Fruit fly (Drosophila melanogaster) whole organism, embryonic: ENCODE data around the gene CG12206.

Experiments used
- Aef1 ChIP-seq: fragments of 200-800 bp; sonication (Bioruptor generic); IDR thresholded peaks from 3 replicates; pipeline ENCODE4 v1.3.6; 2022; ENCODE audit warnings: missing biosample characterization, missing genetic modification characterization
- Blimp-1 ChIP-seq: fragments of 200-800 bp; sonication (Bioruptor generic); optimal IDR thresholded peaks from 3 replicates; lab custom pipeline; 2018; ENCODE audit warnings: missing biosample characterization, missing genetic modification characterization, mild to moderate bottlenecking, moderate library complexity, missing genetic modification reagents
- CG11560 ChIP-seq: fragments of 200-800 bp; sonication (Bioruptor generic); IDR thresholded peaks from 3 replicates; pipeline ENCODE4 v1.3.6; 2022; ENCODE audit warnings: missing biosample characterization, missing genetic modification characterization
- CG11723 ChIP-seq: fragments of 200-800 bp; sonication (Bioruptor generic); optimal IDR thresholded peaks from 2 replicates; lab custom pipeline; 2017; ENCODE audit warnings: missing biosample characterization, mild to moderate bottlenecking, missing genetic modification characterization
- CG12299 ChIP-seq: fragments of 200-800 bp; sonication (Bioruptor generic); optimal IDR thresholded peaks from 2 replicates; lab custom pipeline; 2018; ENCODE audit warnings: missing biosample characterization, mild to moderate bottlenecking, missing genetic modification characterization
- CG12391 ChIP-seq: fragments of 200-800 bp; sonication (Bioruptor generic); optimal IDR thresholded peaks from 3 replicates; lab custom pipeline; 2018; ENCODE audit warnings: missing biosample characterization, mild to moderate bottlenecking, missing genetic modification characterization, moderate library complexity
- CG14441 ChIP-seq: fragments of 200-800 bp; sonication (Bioruptor generic); IDR thresholded peaks from 2 replicates; pipeline ENCODE4 v1.3.6; 2022; ENCODE audit warnings: missing biosample characterization, missing genetic modification characterization
- CG14667 ChIP-seq: fragments of 200-800 bp; sonication (Bioruptor generic); IDR thresholded peaks from 2 replicates; pipeline ENCODE4 v1.3.6; 2022; ENCODE audit warnings: missing biosample characterization, missing genetic modification characterization
- CG1602 ChIP-seq: fragments of 200-800 bp; sonication (Bioruptor generic); optimal IDR thresholded peaks from 3 replicates; lab custom pipeline; 2016; ENCODE audit warnings: missing biosample characterization, missing genetic modification characterization
- CG1603 ChIP-seq: fragments of 200-800 bp; sonication (Bioruptor generic); optimal IDR thresholded peaks from 2 replicates; lab custom pipeline; 2019; ENCODE audit warnings: missing biosample characterization, mild to moderate bottlenecking, missing genetic modification characterization, moderate library complexity
- CG17829 ChIP-seq: fragments of 200-800 bp; optimal IDR thresholded peaks from 2 replicates; lab custom pipeline; 2019; ENCODE audit warnings: missing biosample characterization, mild to moderate bottlenecking, missing genetic modification characterization, moderate library complexity
- CG17912 ChIP-seq: fragments of 200-800 bp; sonication (Bioruptor generic); optimal IDR thresholded peaks from 2 replicates; lab custom pipeline; 2018; ENCODE audit warnings: missing biosample characterization, mild to moderate bottlenecking, missing genetic modification characterization
- CG2199 ChIP-seq: fragments of 200-800 bp; sonication (Bioruptor generic); IDR thresholded peaks from 3 replicates; pipeline ENCODE4 v1.3.6; 2022; ENCODE audit warnings: missing biosample characterization, missing genetic modification characterization
- CG31365 ChIP-seq: fragments of 200-800 bp; sonication (Bioruptor generic); optimal IDR thresholded peaks from 2 replicates; lab custom pipeline; 2018; ENCODE audit warnings: missing biosample characterization, mild to moderate bottlenecking, missing genetic modification characterization
- CG3163 ChIP-seq: fragments of 200-800 bp; sonication (Bioruptor generic); optimal IDR thresholded peaks from 3 replicates; lab custom pipeline; 2016; ENCODE audit warnings: missing biosample characterization, missing genetic modification characterization
- CG4820 ChIP-seq: fragments of 200-800 bp; sonication (Bioruptor generic); optimal IDR thresholded peaks from 3 replicates; lab custom pipeline; 2016; ENCODE audit warnings: missing biosample characterization, missing genetic modification characterization
- CG6654 ChIP-seq: fragments of 200-800 bp; sonication (Bioruptor generic); optimal IDR thresholded peaks from 2 replicates; lab custom pipeline; 2017; ENCODE audit warnings: missing biosample characterization, mild to moderate bottlenecking, missing genetic modification characterization
- CG6683 ChIP-seq: fragments of 200-800 bp; sonication (Bioruptor generic); optimal IDR thresholded peaks from 2 replicates; lab custom pipeline; 2017; ENCODE audit warnings: missing biosample characterization, mild to moderate bottlenecking, missing genetic modification characterization, missing genetic modification reagents
- CG7372 ChIP-seq: fragments of 200-800 bp; sonication (Bioruptor generic); IDR thresholded peaks from 2 replicates; pipeline ENCODE4 v1.3.6; 2022; ENCODE audit warnings: missing biosample characterization, missing genetic modification characterization
- CG8281 ChIP-seq: fragments of 200-800 bp; sonication (Bioruptor generic); optimal IDR thresholded peaks from 2 replicates; lab custom pipeline; 2018; ENCODE audit warnings: missing biosample characterization, mild to moderate bottlenecking, missing genetic modification characterization, moderate library complexity
- CG9817 ChIP-seq: fragments of 200-800 bp; sonication (Bioruptor generic); optimal IDR thresholded peaks from 2 replicates; lab custom pipeline; 2018; ENCODE audit warnings: missing biosample characterization, mild to moderate bottlenecking, missing genetic modification characterization, moderate library complexity
- Camta ChIP-seq: fragments of 200-800 bp; sonication (Bioruptor generic); optimal IDR thresholded peaks from 2 replicates; lab custom pipeline; 2016; ENCODE audit warnings: missing biosample characterization, missing genetic modification characterization
- Deaf1 ChIP-seq: fragments of 200-800 bp; optimal IDR thresholded peaks from 3 replicates; lab custom pipeline; 2019; ENCODE audit warnings: missing biosample characterization, mild to moderate bottlenecking, missing genetic modification characterization, moderate library complexity
- Dp ChIP-seq: fragments of 200-800 bp; sonication (Bioruptor generic); optimal IDR thresholded peaks from 2 replicates; lab custom pipeline; 2018; ENCODE audit warnings: missing biosample characterization, mild to moderate bottlenecking, missing genetic modification characterization, moderate library complexity
- E2f2 ChIP-seq: fragments of 200-800 bp; sonication (Bioruptor generic); IDR thresholded peaks from 2 replicates; pipeline ENCODE4 v1.3.6; 2022; ENCODE audit warnings: missing biosample characterization, missing genetic modification characterization
- H15 ChIP-seq: fragments of 200-800 bp; sonication (Bioruptor generic); IDR thresholded peaks from 3 replicates; pipeline ENCODE4 v1.3.6; 2022; ENCODE audit warnings: missing biosample characterization, missing genetic modification characterization
- HLH3B ChIP-seq: fragments of 200-800 bp; sonication (Bioruptor generic); IDR thresholded peaks from 2 replicates; pipeline ENCODE4 v1.3.6; 2022; ENCODE audit warnings: missing biosample characterization, missing genetic modification characterization
- MESR4 ChIP-seq: fragments of 200-800 bp; sonication (Bioruptor generic); optimal IDR thresholded peaks from 2 replicates; lab custom pipeline; 2018; ENCODE audit warnings: missing biosample characterization, mild to moderate bottlenecking, missing genetic modification characterization, moderate library complexity
- Rfx ChIP-seq: fragments of 200-800 bp; sonication (Bioruptor generic); IDR thresholded peaks from 2 replicates; pipeline ENCODE4 v1.3.6; 2022; ENCODE audit warnings: missing biosample characterization, missing genetic modification characterization
- Six4 ChIP-seq: fragments of 200-800 bp; sonication (Bioruptor generic); optimal IDR thresholded peaks from 2 replicates; lab custom pipeline; 2016; ENCODE audit warnings: missing biosample characterization, missing genetic modification characterization
- Sox102F ChIP-seq: fragments of 200-800 bp; sonication (Bioruptor generic); optimal IDR thresholded peaks from 2 replicates; lab custom pipeline; 2018; ENCODE audit warnings: missing biosample characterization, mild to moderate bottlenecking, missing genetic modification characterization, moderate library complexity
- Ssrp ChIP-seq: fragments of 200-800 bp; sonication (Bioruptor generic); optimal IDR thresholded peaks from 2 replicates; lab custom pipeline; 2018; ENCODE audit warnings: missing biosample characterization, mild to moderate bottlenecking, missing genetic modification characterization, moderate library complexity
- TFAM ChIP-seq: fragments of 200-800 bp; sonication (Bioruptor generic); optimal IDR thresholded peaks from 2 replicates; lab custom pipeline; 2017; ENCODE audit warnings: missing biosample characterization, missing genetic modification characterization, inconsistent platforms
- Xbp1 ChIP-seq: fragments of 200-800 bp; sonication (Bioruptor generic); optimal IDR thresholded peaks from 3 replicates; lab custom pipeline; 2016; ENCODE audit warnings: missing biosample characterization, mild to moderate bottlenecking, missing genetic modification characterization
- cato ChIP-seq: fragments of 200-800 bp; sonication (Bioruptor generic); optimal IDR thresholded peaks from 2 replicates; lab custom pipeline; 2016; ENCODE audit warnings: missing biosample characterization, missing genetic modification characterization, borderline replicate concordance
- crol ChIP-seq: fragments of 200-800 bp; sonication (Bioruptor generic); IDR thresholded peaks from 2 replicates; pipeline ENCODE4 v1.3.6; 2022; ENCODE audit warnings: missing biosample characterization, missing genetic modification characterization
- fru ChIP-seq: fragments of >200 bp; optimal IDR thresholded peaks from 2 replicates; lab custom pipeline; 2017
- gem ChIP-seq: fragments of 200-800 bp; sonication (Bioruptor generic); optimal IDR thresholded peaks from 2 replicates; lab custom pipeline; 2019; ENCODE audit warnings: missing biosample characterization, mild to moderate bottlenecking, missing genetic modification characterization, moderate library complexity
- gsb ChIP-seq: fragments of 200-800 bp; sonication (Bioruptor generic); IDR thresholded peaks from 2 replicates; pipeline ENCODE4 v1.3.6; 2022; ENCODE audit warnings: missing biosample characterization, missing genetic modification characterization
- hbn ChIP-seq: fragments of 200-800 bp; sonication (Bioruptor generic); IDR thresholded peaks from 2 replicates; pipeline ENCODE4 v1.3.6; 2022; ENCODE audit warnings: missing biosample characterization, missing genetic modification characterization; ENCODE audit not compliant: partially characterized antibody
- jumu ChIP-seq: fragments of 200-800 bp; sonication (Bioruptor generic); optimal IDR thresholded peaks from 3 replicates; lab custom pipeline; 2016; ENCODE audit warnings: missing biosample characterization, missing genetic modification characterization
- lbe ChIP-seq: fragments of 200-800 bp; sonication (Bioruptor generic); optimal IDR thresholded peaks from 2 replicates; lab custom pipeline; 2016; ENCODE audit warnings: missing biosample characterization, mild to moderate bottlenecking, missing genetic modification characterization
- oc ChIP-seq: fragments of 200-800 bp; sonication (Bioruptor generic); optimal IDR thresholded peaks from 2 replicates; lab custom pipeline; 2018; ENCODE audit warnings: missing biosample characterization, mild to moderate bottlenecking, missing genetic modification characterization, moderate library complexity
- psq ChIP-seq: fragments of 200-800 bp; sonication (Bioruptor generic); optimal IDR thresholded peaks from 2 replicates; lab custom pipeline; 2017; ENCODE audit warnings: missing biosample characterization, missing genetic modification characterization
- scrt ChIP-seq: fragments of 200-800 bp; sonication (Bioruptor generic); optimal IDR thresholded peaks from 2 replicates; lab custom pipeline; 2018; ENCODE audit warnings: missing biosample characterization, mild to moderate bottlenecking, missing genetic modification characterization, moderate library complexity
- sd ChIP-seq: fragments of 200-800 bp; sonication (Bioruptor generic); optimal IDR thresholded peaks from 3 replicates; lab custom pipeline; 2018; ENCODE audit warnings: missing biosample characterization, mild to moderate bottlenecking, missing genetic modification characterization, moderate library complexity
- sens-2 ChIP-seq: fragments of 200-800 bp; sonication (Bioruptor generic); IDR thresholded peaks from 2 replicates; pipeline ENCODE4 v1.3.6; 2022; ENCODE audit warnings: missing biosample characterization, missing genetic modification characterization
- slbo ChIP-seq: fragments of 200-800 bp; sonication (Bioruptor generic); IDR thresholded peaks from 2 replicates; pipeline ENCODE4 v1.3.6; 2022; ENCODE audit warnings: missing biosample characterization, missing genetic modification characterization
- sob ChIP-seq: fragments of 200-800 bp; sonication (Bioruptor generic); IDR thresholded peaks from 2 replicates; pipeline ENCODE4 v1.3.6; 2022; ENCODE audit warnings: missing biosample characterization, missing genetic modification characterization
- ssp ChIP-seq: fragments of 200-800 bp; sonication (Bioruptor generic); IDR thresholded peaks from 2 replicates; pipeline ENCODE4 v1.3.6; 2022; ENCODE audit warnings: missing biosample characterization, missing genetic modification characterization
- stc ChIP-seq: fragments of 200-800 bp; sonication (Bioruptor generic); IDR thresholded peaks from 2 replicates; pipeline ENCODE4 v1.3.6; 2022; ENCODE audit warnings: missing biosample characterization, missing genetic modification characterization
- vfl ChIP-seq: fragments of 200-800 bp; sonication (Bioruptor generic); optimal IDR thresholded peaks from 2 replicates; lab custom pipeline; 2016; ENCODE audit warnings: missing biosample characterization, missing genetic modification characterization

Gene CG12206

dm6 chrX:3431641-3432040, 42.7 kb downstream of the CG12206 start (continued):
- TF ChIP-seq hbn (GFP tag; lab: Robert Waterston, UW) (no peak), fru (no peak), Deaf1 (tag; lab: Kevin White, UChicago) (peak; percentile 42), ssp (GFP tag; lab: Robert Waterston, UW) (peak; percentile 73), Blimp-1 (GFP tag; lab: Kevin White, UChicago) (peak; percentile 69), CG11560 (no peak), E2f2 (GFP tag; lab: Robert Waterston, UW) (peak; percentile 55; the same call in 1 of the 2 replicates), CG1602 (GFP tag; lab: Kevin White, UChicago) (peak; percentile 30), TFAM (GFP tag; lab: Kevin White, UChicago) (no peak), CG9817 (tag; lab: Kevin White, UChicago) (peak; percentile 63), slbo (peak; percentile 88), Dp (GFP tag; lab: Kevin White, UChicago) (no peak), cato (GFP tag; lab: Kevin White, UChicago) (no peak), Rfx (GFP tag; lab: Robert Waterston, UW) (peak; percentile 83), H15 (peak; percentile 57; the same call in 1 of the 3 replicates), oc (tag; lab: Kevin White, UChicago) (peak; percentile 69), CG14667 (peak; percentile 72), CG12391 (tag; lab: Kevin White, UChicago) (peak; percentile 72), crol (GFP tag; lab: Robert Waterston, UW) (peak; percentile 28; the same call in 1 of the 2 replicates), CG17829 (peak; percentile 87), MESR4 (no peak), CG14441 (peak; percentile 87), sob (peak; percentile 89), lbe (GFP tag; lab: Kevin White, UChicago) (no peak), CG8281 (no peak), CG1603 (tag; lab: Kevin White, UChicago) (no peak), scrt (peak; percentile 2), vfl (GFP tag; lab: Kevin White, UChicago) (no peak), CG3163 (GFP tag; lab: Kevin White, UChicago) (no peak), sens-2 (GFP tag; lab: Robert Waterston, UW) (0 out of 2 replicates have a peak, but pooled peaks have one; percentile 23), Sox102F (peak; percentile 81), HLH3B (peak; percentile 59), Six4 (GFP tag; lab: Kevin White, UChicago) (peak; percentile 31), CG12299 (tag; lab: Kevin White, UChicago) (peak; percentile 12), CG4820 (GFP tag; lab: Kevin White, UChicago) (peak; percentile 30), CG17912 (GFP tag; lab: Kevin White, UChicago) (no peak), sd (peak; percentile 55), CG11723 (GFP tag; lab: Kevin White, UChicago) (no peak), CG7372 (GFP tag; lab: Robert Waterston, UW) (peak; percentile 67), Xbp1 (GFP tag; lab: Kevin White, UChicago) (peak; percentile 69), gsb (peak; percentile 62), CG2199 (GFP tag; lab: Robert Waterston, UW) (no peak), CG6683 (GFP tag; lab: Kevin White, UChicago) (no peak), Camta (no peak), jumu (GFP tag; lab: Kevin White, UChicago) (no peak), CG31365 (tag; lab: Kevin White, UChicago) (no peak), gem (tag; lab: Kevin White, UChicago) (peak; percentile 85), Aef1 (GFP tag; lab: Robert Waterston, UW) (0 out of 3 replicates have a peak, but pooled peaks have one; percentile 15), CG6654 (GFP tag; lab: Kevin White, UChicago) (no peak), stc (GFP tag; lab: Robert Waterston, UW) (peak; percentile 87), psq (GFP tag; lab: Kevin White, UChicago) (no peak), Ssrp (tag; lab: Kevin White, UChicago) (peak; percentile 60)
